Fruit fly (Drosophila melanogaster) whole organism, embryonic: ENCODE measurements around the gene dsd.

ENCODE experiments used
- Adf1 ChIP-seq: fragments of 200-800 bp; sonication (Bioruptor generic); IDR thresholded peaks from 2 replicates; pipeline ENCODE4 v1.3.6; 2022; ENCODE audit warnings: missing biosample characterization, missing genetic modification characterization
- Bdp1 ChIP-seq: fragments of 200-800 bp; sonication (Bioruptor generic); optimal IDR thresholded peaks from 3 replicates; lab custom pipeline; 2016; ENCODE audit warnings: missing biosample characterization, missing genetic modification characterization
- CG11504 ChIP-seq: fragments of 200-800 bp; sonication (Bioruptor generic); optimal IDR thresholded peaks from 3 replicates; lab custom pipeline; 2019; ENCODE audit warnings: missing biosample characterization, mild to moderate bottlenecking, missing genetic modification characterization, moderate library complexity
- CG12104 ChIP-seq: fragments of 200-800 bp; sonication (Bioruptor generic); optimal IDR thresholded peaks from 3 replicates; lab custom pipeline; 2016; ENCODE audit warnings: missing biosample characterization, missing genetic modification characterization
- CG13894 ChIP-seq: fragments of 200-800 bp; sonication (Bioruptor generic); optimal IDR thresholded peaks from 3 replicates; lab custom pipeline; 2018; ENCODE audit warnings: missing biosample characterization, mild to moderate bottlenecking, missing genetic modification characterization, moderate library complexity
- CG14710 ChIP-seq: fragments of 200-800 bp; sonication (Bioruptor generic); optimal IDR thresholded peaks from 3 replicates; lab custom pipeline; 2019; ENCODE audit warnings: missing biosample characterization, mild to moderate bottlenecking, missing genetic modification characterization, moderate library complexity
- CG15011 ChIP-seq: fragments of 200-800 bp; sonication (Bioruptor generic); optimal IDR thresholded peaks from 3 replicates; lab custom pipeline; 2018; ENCODE audit warnings: missing biosample characterization, mild to moderate bottlenecking, missing genetic modification characterization
- CG15269 ChIP-seq: fragments of 200-800 bp; sonication (Bioruptor generic); optimal IDR thresholded peaks from 2 replicates; lab custom pipeline; 2018; ENCODE audit warnings: missing biosample characterization, mild to moderate bottlenecking, missing genetic modification characterization, moderate library complexity
- CG15601 ChIP-seq: fragments of 200-800 bp; sonication (Bioruptor generic); optimal IDR thresholded peaks from 3 replicates; lab custom pipeline; 2019; ENCODE audit warnings: missing biosample characterization, mild to moderate bottlenecking, missing genetic modification characterization, moderate library complexity
- CG15696 ChIP-seq: fragments of 200-800 bp; sonication (Bioruptor generic); optimal IDR thresholded peaks from 2 replicates; lab custom pipeline; 2019; ENCODE audit warnings: missing biosample characterization, mild to moderate bottlenecking, missing genetic modification characterization, moderate library complexity
- CG16779 ChIP-seq: fragments of 200-800 bp; sonication (Bioruptor generic); IDR thresholded peaks from 2 replicates; pipeline ENCODE4 v1.3.6; 2022; ENCODE audit warnings: missing biosample characterization, missing genetic modification characterization
- CG17361 ChIP-seq: fragments of 200-800 bp; sonication (Bioruptor generic); IDR thresholded peaks from 3 replicates; pipeline ENCODE4 v1.3.6; 2022; ENCODE audit warnings: missing biosample characterization, missing genetic modification characterization
- CG17385 ChIP-seq: fragments of 200-800 bp; sonication (Bioruptor generic); optimal IDR thresholded peaks from 3 replicates; lab custom pipeline; 2018; ENCODE audit warnings: missing biosample characterization, mild to moderate bottlenecking, missing genetic modification characterization
- CG1832 ChIP-seq: fragments of 200-800 bp; sonication (Bioruptor generic); optimal IDR thresholded peaks from 2 replicates; lab custom pipeline; 2017; ENCODE audit warnings: missing biosample characterization, mild to moderate bottlenecking, missing genetic modification characterization, inconsistent platforms
- CG2875 ChIP-seq: fragments of 200-800 bp; sonication (Bioruptor generic); optimal IDR thresholded peaks from 2 replicates; lab custom pipeline; 2017; ENCODE audit warnings: missing biosample characterization, mild to moderate bottlenecking, missing genetic modification characterization, missing genetic modification reagents
- CG3163 ChIP-seq: fragments of 200-800 bp; sonication (Bioruptor generic); optimal IDR thresholded peaks from 3 replicates; lab custom pipeline; 2016; ENCODE audit warnings: missing biosample characterization, missing genetic modification characterization
- CG32772 ChIP-seq: fragments of 200-800 bp; sonication (Bioruptor generic); IDR thresholded peaks from 2 replicates; pipeline ENCODE4 v1.3.6; 2022; ENCODE audit warnings: missing biosample characterization, missing genetic modification characterization
- CG4730 ChIP-seq: fragments of 200-800 bp; sonication (Bioruptor generic); IDR thresholded peaks from 2 replicates; pipeline ENCODE4 v1.3.6; 2022; ENCODE audit warnings: missing biosample characterization, missing genetic modification characterization
- CG5953 ChIP-seq: fragments of 200-800 bp; sonication (Bioruptor generic); IDR thresholded peaks from 2 replicates; pipeline ENCODE4 v1.3.6; 2022; ENCODE audit warnings: missing biosample characterization, missing genetic modification characterization
- CG6175 ChIP-seq: fragments of 200-800 bp; sonication (Bioruptor generic); IDR thresholded peaks from 3 replicates; pipeline ENCODE4 v1.3.6; 2022; ENCODE audit warnings: missing biosample characterization, missing genetic modification characterization
- CG6854 ChIP-seq: fragments of 200-800 bp; sonication (Bioruptor generic); optimal IDR thresholded peaks from 3 replicates; lab custom pipeline; 2017; ENCODE audit warnings: missing biosample characterization, mild to moderate bottlenecking, missing genetic modification characterization
- CG7357 ChIP-seq: fragments of 200-800 bp; sonication (Bioruptor generic); IDR thresholded peaks from 3 replicates; pipeline ENCODE4 v1.3.6; 2022; ENCODE audit warnings: missing biosample characterization, missing genetic modification characterization
- CG7839 ChIP-seq: fragments of 200-800 bp; sonication (Bioruptor generic); optimal IDR thresholded peaks from 3 replicates; lab custom pipeline; 2018; ENCODE audit warnings: missing biosample characterization, mild to moderate bottlenecking, missing genetic modification characterization, moderate library complexity
- Dip2 ChIP-seq: fragments of 200-800 bp; sonication (Bioruptor generic); IDR thresholded peaks from 2 replicates; pipeline ENCODE4 v1.3.6; 2022; ENCODE audit warnings: missing biosample characterization, missing genetic modification characterization
- Dip3 ChIP-seq: fragments of 200-800 bp; sonication (Bioruptor generic); optimal IDR thresholded peaks from 3 replicates; lab custom pipeline; 2016; ENCODE audit warnings: missing biosample characterization, missing genetic modification characterization
- Ets65A ChIP-seq: fragments of 200-800 bp; sonication (Bioruptor generic); peaks from one replicate; lab custom pipeline; 2016; ENCODE audit warnings: missing biosample characterization, missing genetic modification characterization
- H2.0 ChIP-seq: fragments of 200-800 bp; sonication (Bioruptor generic); IDR thresholded peaks from 2 replicates; pipeline ENCODE4 v1.3.6; 2022; ENCODE audit warnings: missing biosample characterization, missing genetic modification characterization
- Lpt ChIP-seq: fragments of >200 bp; optimal IDR thresholded peaks from 2 replicates; lab custom pipeline; 2018; ENCODE audit warnings: missing biosample characterization, missing genetic modification characterization
- Rfx ChIP-seq: fragments of 200-800 bp; sonication (Bioruptor generic); IDR thresholded peaks from 2 replicates; pipeline ENCODE4 v1.3.6; 2022; ENCODE audit warnings: missing biosample characterization, missing genetic modification characterization
- TFAM ChIP-seq: fragments of 200-800 bp; sonication (Bioruptor generic); optimal IDR thresholded peaks from 2 replicates; lab custom pipeline; 2017; ENCODE audit warnings: missing biosample characterization, missing genetic modification characterization, inconsistent platforms
- Tbp ChIP-seq: fragments of >200 bp; optimal IDR thresholded peaks from 2 replicates; lab custom pipeline; 2018; ENCODE audit warnings: missing biosample characterization, missing genetic modification characterization
- al ChIP-seq: fragments of 200-800 bp; sonication (Bioruptor generic); IDR thresholded peaks from 2 replicates; pipeline ENCODE4 v1.3.6; 2022; ENCODE audit warnings: missing biosample characterization, missing genetic modification characterization
- btn ChIP-seq: fragments of 200-800 bp; sonication (Bioruptor generic); optimal IDR thresholded peaks from 2 replicates; lab custom pipeline; 2016; ENCODE audit warnings: missing biosample characterization, missing genetic modification characterization
- chm ChIP-seq: fragments of 200-800 bp; sonication (Bioruptor generic); IDR thresholded peaks from 2 replicates; pipeline ENCODE4 v1.3.6; 2022; ENCODE audit warnings: missing biosample characterization, missing genetic modification characterization
- dan ChIP-seq: fragments of 200-800 bp; sonication (Bioruptor generic); IDR thresholded peaks from 2 replicates; pipeline ENCODE4 v1.3.6; 2022; ENCODE audit warnings: missing biosample characterization, missing genetic modification characterization
- eyg ChIP-seq: fragments of 200-800 bp; sonication (Bioruptor generic); optimal IDR thresholded peaks from 3 replicates; lab custom pipeline; 2016; ENCODE audit warnings: missing biosample characterization, missing genetic modification characterization
- fu2 ChIP-seq: fragments of 200-800 bp; sonication (Bioruptor generic); optimal IDR thresholded peaks from 2 replicates; lab custom pipeline; 2016; ENCODE audit warnings: missing biosample characterization, missing genetic modification characterization
- gro ChIP-seq: fragments of 200-800 bp; sonication (Bioruptor generic); optimal IDR thresholded peaks from 2 replicates; lab custom pipeline; 2016; ENCODE audit warnings: missing biosample characterization, missing genetic modification characterization
- h ChIP-seq: fragments of >200 bp; optimal IDR thresholded peaks from 2 replicates; lab custom pipeline; 2017
- hth ChIP-seq: fragments of >200 bp; optimal IDR thresholded peaks from 2 replicates; lab custom pipeline; 2017; ENCODE audit warnings: inconsistent platforms
- insv ChIP-seq, 2 experiments: fragments of 200-800 bp; sonication (Bioruptor generic); optimal IDR thresholded peaks; 3 replicates each; lab custom pipeline; 2016 to 2018; ENCODE audit warnings: missing biosample characterization in 2 of 2, missing genetic modification characterization in 2 of 2
- maf-S ChIP-seq: fragments of 200-800 bp; sonication (Bioruptor generic); optimal IDR thresholded peaks from 2 replicates; lab custom pipeline; 2016; ENCODE audit warnings: missing biosample characterization, missing genetic modification characterization
- otp ChIP-seq: fragments of 200-800 bp; sonication (Bioruptor generic); IDR thresholded peaks from 3 replicates; pipeline ENCODE4, ENCODE4 v1.3.6; 2022; ENCODE audit warnings: missing biosample characterization, missing genetic modification characterization
- prd ChIP-seq, 3 experiments: fragments of >200 bp in 2 of 3; fragments of 200-800 bp in 1 of 3; sonication (Bioruptor generic) in 1 of 3; optimal IDR thresholded peaks in 2 of 3; IDR thresholded peaks in 1 of 3; 2 replicates in 2 of 3; 3 replicates in 1 of 3; pipeline versions ENCODE4 v1.3.6 to Lab custom; 2017 to 2022; ENCODE audit warnings: missing biosample characterization in 1 of 3, missing genetic modification characterization in 1 of 3
- pros ChIP-seq: fragments of 200-800 bp; sonication (Bioruptor generic); optimal IDR thresholded peaks from 3 replicates; lab custom pipeline; 2019; ENCODE audit warnings: missing biosample characterization, mild to moderate bottlenecking, missing genetic modification characterization, moderate library complexity
- row ChIP-seq: fragments of 200-800 bp; sonication (Bioruptor generic); IDR thresholded peaks from 3 replicates; pipeline ENCODE4 v1.3.6; 2022; ENCODE audit warnings: missing biosample characterization, missing genetic modification characterization
- sd ChIP-seq: fragments of 200-800 bp; sonication (Bioruptor generic); optimal IDR thresholded peaks from 3 replicates; lab custom pipeline; 2018; ENCODE audit warnings: missing biosample characterization, mild to moderate bottlenecking, missing genetic modification characterization, moderate library complexity
- tgo ChIP-seq: fragments of 200-800 bp; sonication (Bioruptor generic); IDR thresholded peaks from 3 replicates; pipeline ENCODE4 v1.3.6; 2022; ENCODE audit warnings: missing biosample characterization, missing genetic modification characterization
- tin ChIP-seq: fragments of 200-800 bp; sonication (Bioruptor generic); optimal IDR thresholded peaks from 3 replicates; lab custom pipeline; 2016; ENCODE audit warnings: missing biosample characterization, missing genetic modification characterization
- twi ChIP-seq: fragments of 200-800 bp; optimal IDR thresholded peaks from 2 replicates; lab custom pipeline; 2019; ENCODE audit warnings: missing biosample characterization, mild to moderate bottlenecking, missing genetic modification characterization, moderate library complexity
- z ChIP-seq: fragments of 200-800 bp; sonication (Bioruptor generic); IDR thresholded peaks from 3 replicates; pipeline ENCODE4 v1.3.6; 2022; ENCODE audit warnings: missing biosample characterization, missing genetic modification characterization
- zfh1 ChIP-seq: fragments of 200-800 bp; sonication (Bioruptor generic); IDR thresholded peaks from 3 replicates; pipeline ENCODE4 v1.3.6; 2022; ENCODE audit warnings: missing biosample characterization, missing genetic modification characterization

dsd gene

DNA sequence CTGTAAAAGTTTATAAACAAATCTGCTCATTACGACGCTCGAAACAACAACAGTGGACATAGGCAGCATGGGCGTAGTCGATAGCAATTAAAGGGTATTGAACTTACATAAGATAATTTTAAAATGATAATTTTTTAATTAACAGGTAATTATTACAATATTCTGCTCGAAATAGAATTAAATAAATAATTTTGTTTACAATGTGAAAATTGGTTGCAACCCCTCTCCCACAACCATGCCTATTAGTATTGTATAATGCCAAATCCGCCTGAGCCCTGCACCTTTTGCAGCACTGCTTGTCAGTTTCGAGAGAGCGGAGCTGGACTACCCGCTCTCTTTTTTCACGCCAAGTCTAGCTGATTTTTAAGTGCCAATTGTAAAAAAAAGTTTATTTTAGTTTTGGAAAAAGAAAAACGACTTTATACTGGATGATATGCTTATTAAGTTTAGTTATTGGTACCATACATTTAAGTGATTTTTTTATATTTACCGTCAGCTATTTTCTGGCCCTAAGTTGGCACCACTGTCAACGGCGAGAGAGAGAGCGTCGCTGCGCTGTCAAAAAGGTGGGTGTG lies 28.9 kb upstream of the dsd start, which contains the start of the genes CG5611 and Mtl (continued):
- TF ChIP-seq prd (optimal IDR thresholded peaks at IDR 0.05; lab: Kevin White, UChicago): no peak
- peak; percentile 100 for TF ChIP-seq prd (GFP tag; IDR thresholded peaks at IDR 0.05; lab: Robert Waterston, UW)
- TF ChIP-seq tgo: peak; percentile 100
- TF ChIP-seq CG32772 (GFP tag; lab: Robert Waterston, UW): peak; percentile 100
- peak; percentile 100 for TF ChIP-seq CG5953
- TF ChIP-seq twi (tag; lab: Kevin White, UChicago): peak; percentile 100
- TF ChIP-seq CG17361 (GFP tag; lab: Robert Waterston, UW): peak; percentile 100
- peak; percentile 98 for TF ChIP-seq maf-S
- TF ChIP-seq CG6854 (GFP tag; lab: Kevin White, UChicago): peak; percentile 99
- TF ChIP-seq pros (GFP tag; lab: Kevin White, UChicago): peak; percentile 82
- TF ChIP-seq al (GFP tag; lab: Robert Waterston, UW): peak; percentile 100
- no peak for TF ChIP-seq CG1832 (GFP tag; lab: Kevin White, UChicago)
- peak; percentile 100 for TF ChIP-seq Rfx (GFP tag; lab: Robert Waterston, UW)
- peak; percentile 100 for TF ChIP-seq tin (GFP tag; lab: Kevin White, UChicago)
- peak; percentile 99 for TF ChIP-seq dan
- peak; percentile 99 for TF ChIP-seq CG13894
- peak; percentile 100 for TF ChIP-seq CG4730
- peak; percentile 99 for TF ChIP-seq CG2875
- peak; percentile 100 for TF ChIP-seq CG6175
- TF ChIP-seq CG14710: peak; percentile 99
- no peak for TF ChIP-seq h
- peak; percentile 100 for TF ChIP-seq chm (GFP tag; lab: Robert Waterston, UW)
- TF ChIP-seq CG16779 (GFP tag; lab: Robert Waterston, UW): peak; percentile 100
- TF ChIP-seq H2.0 (GFP tag; lab: Robert Waterston, UW): peak; percentile 100
- no peak for TF ChIP-seq hth (lab: Kevin White, UChicago)
- peak; percentile 100 for TF ChIP-seq Ets65A
- TF ChIP-seq z (GFP tag; lab: Robert Waterston, UW): peak; percentile 87
- TF ChIP-seq CG15601 (tag; lab: Kevin White, UChicago): peak; percentile 99
- peak; percentile 100 for TF ChIP-seq CG15269
- TF ChIP-seq Lpt (GFP tag; lab: Kevin White, UChicago): no peak
- peak; percentile 99 for TF ChIP-seq CG12104 (GFP tag; lab: Kevin White, UChicago)
- peak; percentile 98 for TF ChIP-seq Dip3 (GFP tag; lab: Kevin White, UChicago)
- peak; percentile 99 for TF ChIP-seq CG7357 (GFP tag; lab: Robert Waterston, UW)
- TF ChIP-seq sd (tag; lab: Kevin White, UChicago): peak; percentile 97
- peak; percentile 97 for TF ChIP-seq fu2 (GFP tag; lab: Kevin White, UChicago)
- peak; percentile 100 for TF ChIP-seq CG7839
- TF ChIP-seq otp (GFP tag; lab: Robert Waterston, UW): peak; percentile 100
- peak; percentile 93 for TF ChIP-seq Bdp1 (GFP tag; lab: Kevin White, UChicago)
- peak in 1 of 2 experiments; percentile 85 for TF ChIP-seq insv (GFP tag; optimal IDR thresholded peaks at IDR 0.05; lab: Kevin White, UChicago)
- peak; percentile 77 for TF ChIP-seq Tbp (GFP tag; lab: Kevin White, UChicago)
- peak; percentile 95 for TF ChIP-seq Adf1 (GFP tag; lab: Robert Waterston, UW)
- TF ChIP-seq CG11504 (tag; lab: Kevin White, UChicago): peak; percentile 99
- peak; percentile 99 for TF ChIP-seq CG15011 (GFP tag; lab: Kevin White, UChicago)
- TF ChIP-seq CG17385 (GFP tag; lab: Kevin White, UChicago): peak; percentile 99
- TF ChIP-seq zfh1 (GFP tag; lab: Robert Waterston, UW): peak; percentile 100
- TF ChIP-seq btn (GFP tag; lab: Kevin White, UChicago): peak; percentile 87
- peak; percentile 100 for TF ChIP-seq row
- TF ChIP-seq TFAM (GFP tag; lab: Kevin White, UChicago): peak; percentile 95
- peak; percentile 100 for TF ChIP-seq CG15696 (tag; lab: Kevin White, UChicago)
- peak; percentile 88 for TF ChIP-seq eyg (GFP tag; lab: Kevin White, UChicago)
- peak; percentile 97 for TF ChIP-seq gro (GFP tag; lab: Kevin White, UChicago)
- TF ChIP-seq CG3163: peak; percentile 81
- peak; percentile 83 for TF ChIP-seq Dip2 (GFP tag; lab: Robert Waterston, UW)
